Worm (Caenorhabditis elegans): Measurements from ENCODE around the gene cal-3.
A peak's percentile ranks its signal among the peaks of the same experiment; 100 is the strongest.

Gene cal-3

DNA sequence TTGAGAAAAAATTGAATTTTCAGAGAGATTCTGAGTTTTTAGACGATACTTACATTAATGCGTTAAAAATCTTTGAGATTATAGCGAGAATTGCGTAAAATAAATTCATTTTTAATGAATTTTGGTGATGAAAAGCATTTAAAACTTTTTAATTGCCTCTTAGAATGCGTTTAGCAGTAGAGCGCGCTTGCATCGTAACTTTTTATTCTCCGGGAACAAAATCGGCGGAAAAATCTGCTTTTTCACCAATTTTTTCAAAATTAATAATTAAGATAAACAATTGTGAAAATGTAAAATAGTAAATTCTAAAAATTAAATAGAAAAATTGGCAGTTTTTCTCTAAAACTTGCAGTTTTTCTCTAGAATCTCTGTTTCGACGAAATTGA, 19.7 kb downstream of the cal-3 start:
- TF ChIP-seq mcd-1 (GFP tag; IDR thresholded peaks at IDR 0.05) (peak; percentile 57; the same call in 1 of the 2 replicates), ceh-100 (GFP tag; IDR thresholded peaks at IDR 0.05) (peak; percentile 66), F57A8.1 (GFP tag; optimal IDR thresholded peaks at IDR 0.05) (no peak)

DNA sequence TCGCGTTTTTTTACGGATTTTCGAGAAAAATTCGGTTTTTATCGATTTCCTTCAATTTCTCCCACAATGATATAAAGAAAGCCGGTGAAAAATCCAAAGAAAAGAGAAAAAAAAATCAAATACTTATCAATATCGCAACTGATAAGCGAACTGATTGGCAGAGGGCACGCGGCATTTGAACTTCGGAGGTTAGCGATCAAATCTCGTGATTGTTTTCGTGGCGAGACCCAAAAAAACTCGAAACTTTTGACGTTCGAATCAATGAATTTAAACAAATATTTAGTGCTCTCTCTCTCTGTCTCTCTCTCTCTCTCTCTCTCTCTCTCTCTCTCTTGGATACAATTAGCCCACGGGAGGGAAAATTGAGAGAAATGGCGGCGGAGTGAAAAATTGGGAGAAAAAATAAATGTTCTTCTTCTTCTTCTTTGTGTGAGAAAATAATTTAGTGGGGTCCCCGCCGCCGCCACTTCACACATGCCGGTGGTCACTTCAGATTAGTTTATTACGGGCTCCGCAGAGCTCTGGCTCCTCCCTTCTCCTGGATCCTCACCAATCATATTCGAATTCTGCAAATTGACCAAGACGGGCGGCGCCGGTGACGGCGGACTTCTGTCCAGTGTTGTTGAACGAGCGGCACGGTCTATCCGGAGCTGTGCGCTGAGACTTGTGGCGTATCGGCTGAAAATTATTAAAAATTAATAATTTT, 20.3 kb downstream of the cal-3 start:
- TF ChIP-seq Y53G8AR.9 (GFP tag; conservative IDR thresholded peaks at IDR 0.05) = no peak
- no peak for TF ChIP-seq ceh-58 (GFP tag; IDR thresholded peaks at IDR 0.05)
- no peak for TF ChIP-seq F37B4.10 (GFP tag; IDR thresholded peaks at IDR 0.05)
- no peak for TF ChIP-seq Y53F4B.3 (GFP tag; IDR thresholded peaks at IDR 0.05)
- no peak for TF ChIP-seq atf-7 (tag; optimal IDR thresholded peaks at IDR 0.05)
- TF ChIP-seq let-607 (tag; optimal IDR thresholded peaks at IDR 0.05) = peak; percentile 42 to 62
- no peak for TF ChIP-seq lag-1 (GFP tag; IDR thresholded peaks at IDR 0.05)
- TF ChIP-seq B0336.3 (GFP tag; IDR thresholded peaks at IDR 0.05) = no peak
- no peak for TF ChIP-seq lir-1 (GFP tag; conservative IDR thresholded peaks at IDR 0.05)
- TF ChIP-seq hmg-20 (GFP tag; IDR thresholded peaks at IDR 0.05) = no peak
- no peak for TF ChIP-seq Y95B8A.8 (GFP tag; IDR thresholded peaks at IDR 0.05)
- TF ChIP-seq K11D2.4 (GFP tag; IDR thresholded peaks at IDR 0.05) = no peak
- TF ChIP-seq lin-26 (GFP tag; IDR thresholded peaks at IDR 0.05) = no peak
- TF ChIP-seq die-1 (tag; optimal IDR thresholded peaks at IDR 0.05) = no peak
- no peak for TF ChIP-seq sea-2 (GFP tag; IDR thresholded peaks at IDR 0.05)
- no peak for TF ChIP-seq bed-1 (GFP tag; IDR thresholded peaks at IDR 0.05)
- TF ChIP-seq Y67H2A.10 (GFP tag; conservative IDR thresholded peaks at IDR 0.05) = no peak
- TF ChIP-seq unc-130 (GFP tag; optimal IDR thresholded peaks at IDR 0.05) = no peak
- TF ChIP-seq zfh-2 (GFP tag; conservative IDR thresholded peaks at IDR 0.05) = peak; percentile 68
- TF ChIP-seq lsy-27 (tag; optimal IDR thresholded peaks at IDR 0.05; ENCODE audit: borderline replicate concordance, insufficient read depth) = no peak
- TF ChIP-seq lin-54 (GFP tag; optimal IDR thresholded peaks at IDR 0.05) = peak; percentile 26
- no peak for TF ChIP-seq hlh-26 (GFP tag; conservative IDR thresholded peaks at IDR 0.05)
- TF ChIP-seq repo-1 (tag; optimal IDR thresholded peaks at IDR 0.05) = no peak
- TF ChIP-seq akir-1 (GFP tag; optimal IDR thresholded peaks at IDR 0.05) = no peak
- TF ChIP-seq dox-1 (GFP tag; IDR thresholded peaks at IDR 0.05) = peak; percentile 48; the same call in 1 of the 2 replicates
- TF ChIP-seq ztf-22 (GFP tag; optimal IDR thresholded peaks at IDR 0.05) = no peak
- no peak for TF ChIP-seq ceh-100 (GFP tag; IDR thresholded peaks at IDR 0.05)
- TF ChIP-seq ztf-6 (GFP tag; IDR thresholded peaks at IDR 0.05) = no peak
- no peak for TF ChIP-seq T26A5.8 (tag; optimal IDR thresholded peaks at IDR 0.05)
- no peak for TF ChIP-seq dpl-1 (GFP tag; optimal IDR thresholded peaks at IDR 0.05)
- no peak for TF ChIP-seq snpc-4 (GFP tag; optimal IDR thresholded peaks at IDR 0.05)
- TF ChIP-seq snpc-4 (tag; optimal IDR thresholded peaks at IDR 0.05) = no peak
- peak; percentile 73 for TF ChIP-seq nhr-80 (tag; optimal IDR thresholded peaks at IDR 0.05)
- no peak for TF ChIP-seq F57C9.4 (tag; optimal IDR thresholded peaks at IDR 0.05)
- no peak for TF ChIP-seq mcd-1 (GFP tag; IDR thresholded peaks at IDR 0.05)
- no peak for TF ChIP-seq cebp-1 (GFP tag; IDR thresholded peaks at IDR 0.05)
- peak; percentile 29 for TF ChIP-seq cebp-1 (tag; optimal IDR thresholded peaks at IDR 0.05)
- no peak for TF ChIP-seq rpc-1 (optimal IDR thresholded peaks at IDR 0.05)
- TF ChIP-seq rpc-1 (tag; optimal IDR thresholded peaks at IDR 0.05) = no peak
- no peak for TF ChIP-seq ets-4 (GFP tag; optimal IDR thresholded peaks at IDR 0.05)
- TF ChIP-seq madf-3 (GFP tag; IDR thresholded peaks at IDR 0.05) = no peak
- TF ChIP-seq B0035.1 (tag; optimal IDR thresholded peaks at IDR 0.05) = no peak
- TF ChIP-seq nfya-1 (tag; optimal IDR thresholded peaks at IDR 0.05; ENCODE audit: borderline replicate concordance, insufficient read depth) = no peak
- TF ChIP-seq tbx-9 (tag; optimal IDR thresholded peaks at IDR 0.05; ENCODE audit: borderline replicate concordance) = no peak
- TF ChIP-seq T07F8.4 (tag; optimal IDR thresholded peaks at IDR 0.05) = no peak
- no peak for TF ChIP-seq F57A8.1 (GFP tag; optimal IDR thresholded peaks at IDR 0.05)
- no peak for TF ChIP-seq sdz-38 (tag; optimal IDR thresholded peaks at IDR 0.05)
